Fruit fly (Drosophila melanogaster) whole organism, embryonic: ENCODE measurements around the gene CG5509.

ENCODE experiments used
- Asciz ChIP-seq: fragments of 200-800 bp; sonication (Bioruptor generic); optimal IDR thresholded peaks from 2 replicates; lab custom pipeline; 2017; ENCODE audit warnings: missing biosample characterization, mild to moderate bottlenecking, missing genetic modification characterization, missing genetic modification reagents
- Atf3 ChIP-seq: fragments of 200-800 bp; sonication (Bioruptor generic); optimal IDR thresholded peaks from 3 replicates; lab custom pipeline; 2016; ENCODE audit warnings: missing biosample characterization, missing genetic modification characterization
- Bdp1 ChIP-seq: fragments of 200-800 bp; sonication (Bioruptor generic); optimal IDR thresholded peaks from 3 replicates; lab custom pipeline; 2016; ENCODE audit warnings: missing biosample characterization, missing genetic modification characterization
- Bgb ChIP-seq: fragments of 200-800 bp; sonication (Bioruptor generic); IDR thresholded peaks from 2 replicates; pipeline ENCODE4 v1.3.6; 2022; ENCODE audit warnings: missing biosample characterization, missing genetic modification characterization; ENCODE audit not compliant: partially characterized antibody
- CG11398 ChIP-seq: fragments of 200-800 bp; sonication (Bioruptor generic); optimal IDR thresholded peaks from 2 replicates; lab custom pipeline; 2016; ENCODE audit warnings: missing biosample characterization, missing genetic modification characterization
- CG11456 ChIP-seq: fragments of 200-800 bp; sonication (Bioruptor generic); IDR thresholded peaks from 3 replicates; pipeline ENCODE4 v1.3.6; 2022; ENCODE audit warnings: missing biosample characterization, missing genetic modification characterization
- CG11560 ChIP-seq: fragments of 200-800 bp; sonication (Bioruptor generic); IDR thresholded peaks from 3 replicates; pipeline ENCODE4 v1.3.6; 2022; ENCODE audit warnings: missing biosample characterization, missing genetic modification characterization
- CG12942 ChIP-seq: fragments of 200-800 bp; sonication (Bioruptor generic); optimal IDR thresholded peaks from 3 replicates; lab custom pipeline; 2016; ENCODE audit warnings: missing biosample characterization, missing genetic modification characterization
- CG14441 ChIP-seq: fragments of 200-800 bp; sonication (Bioruptor generic); IDR thresholded peaks from 2 replicates; pipeline ENCODE4 v1.3.6; 2022; ENCODE audit warnings: missing biosample characterization, missing genetic modification characterization
- CG14860 ChIP-seq: fragments of 200-800 bp; sonication (Bioruptor generic); IDR thresholded peaks from 3 replicates; pipeline ENCODE4 v1.3.6; 2022; ENCODE audit warnings: missing biosample characterization, missing genetic modification characterization; ENCODE audit not compliant: partially characterized antibody
- CG17802 ChIP-seq: fragments of 200-800 bp; sonication (Bioruptor generic); optimal IDR thresholded peaks from 2 replicates; lab custom pipeline; 2018; ENCODE audit warnings: missing biosample characterization, mild to moderate bottlenecking, missing genetic modification characterization, moderate library complexity
- CG2202 ChIP-seq: fragments of 200-800 bp; sonication (Bioruptor generic); optimal IDR thresholded peaks from 2 replicates; lab custom pipeline; 2018; ENCODE audit warnings: missing biosample characterization, mild to moderate bottlenecking, missing genetic modification characterization
- CG32767 ChIP-seq: fragments of 200-800 bp; sonication (Bioruptor generic); IDR thresholded peaks from 2 replicates; pipeline ENCODE4 v1.3.6; 2022; ENCODE audit warnings: missing biosample characterization, missing genetic modification characterization
- CG4282 ChIP-seq: fragments of 200-800 bp; sonication (Bioruptor generic); optimal IDR thresholded peaks from 2 replicates; lab custom pipeline; 2016; ENCODE audit warnings: missing biosample characterization, missing genetic modification characterization
- CG4360 ChIP-seq: fragments of 200-800 bp; sonication (Bioruptor generic); IDR thresholded peaks from 2 replicates; pipeline ENCODE4 v1.3.6; 2022; ENCODE audit warnings: missing biosample characterization, missing genetic modification characterization
- CG4707 ChIP-seq: fragments of 200-800 bp; sonication (Bioruptor generic); optimal IDR thresholded peaks from 2 replicates; lab custom pipeline; 2018; ENCODE audit warnings: missing biosample characterization, mild to moderate bottlenecking, missing genetic modification characterization, moderate library complexity
- CG4730 ChIP-seq: fragments of 200-800 bp; sonication (Bioruptor generic); IDR thresholded peaks from 2 replicates; pipeline ENCODE4 v1.3.6; 2022; ENCODE audit warnings: missing biosample characterization, missing genetic modification characterization
- CG5953 ChIP-seq: fragments of 200-800 bp; sonication (Bioruptor generic); IDR thresholded peaks from 2 replicates; pipeline ENCODE4 v1.3.6; 2022; ENCODE audit warnings: missing biosample characterization, missing genetic modification characterization
- CG6254 ChIP-seq: fragments of 200-800 bp; sonication (Bioruptor generic); optimal IDR thresholded peaks from 3 replicates; lab custom pipeline; 2017; ENCODE audit warnings: mild to moderate bottlenecking, missing biosample characterization, missing genetic modification reagents, missing genetic modification characterization
- CG7271 ChIP-seq: fragments of 200-800 bp; sonication (Bioruptor generic); optimal IDR thresholded peaks from 2 replicates; lab custom pipeline; 2018; ENCODE audit warnings: missing biosample characterization, mild to moderate bottlenecking, missing genetic modification characterization, moderate library complexity
- CG8089 ChIP-seq: fragments of 200-800 bp; sonication (Bioruptor generic); optimal IDR thresholded peaks from 3 replicates; lab custom pipeline; 2016; ENCODE audit warnings: missing biosample characterization, missing genetic modification characterization
- CG9932 ChIP-seq: fragments of 200-800 bp; sonication (Bioruptor generic); IDR thresholded peaks from 2 replicates; pipeline ENCODE4 v1.3.6; 2022; ENCODE audit warnings: missing biosample characterization, missing genetic modification characterization
- Dbx ChIP-seq: fragments of 200-800 bp; sonication (Bioruptor generic); IDR thresholded peaks from 3 replicates; pipeline ENCODE4 v1.3.6; 2022; ENCODE audit warnings: missing biosample characterization, missing genetic modification characterization
- ERR ChIP-seq: fragments of 200-800 bp; sonication (Bioruptor generic); optimal IDR thresholded peaks from 2 replicates; lab custom pipeline; 2016; ENCODE audit warnings: missing biosample characterization, missing genetic modification characterization
- H15 ChIP-seq: fragments of 200-800 bp; sonication (Bioruptor generic); IDR thresholded peaks from 3 replicates; pipeline ENCODE4 v1.3.6; 2022; ENCODE audit warnings: missing biosample characterization, missing genetic modification characterization
- Hr3 ChIP-seq: fragments of 200-800 bp; sonication (Bioruptor generic); optimal IDR thresholded peaks from 3 replicates; lab custom pipeline; 2016; ENCODE audit warnings: missing biosample characterization, missing genetic modification characterization
- Hr78 ChIP-seq, 2 experiments: fragments of 200-800 bp in 1 of 2; fragments of >200 bp in 1 of 2; sonication (Bioruptor generic) in 1 of 2; optimal IDR thresholded peaks; 2 replicates each; lab custom pipeline; 2017 to 2019; ENCODE audit warnings: missing biosample characterization in 2 of 2, missing genetic modification characterization in 2 of 2, mild to moderate bottlenecking in 1 of 2, moderate library complexity in 1 of 2
- MBD-R2 ChIP-seq: fragments of 200-800 bp; sonication (Bioruptor generic); IDR thresholded peaks from 2 replicates; pipeline ENCODE4 v1.3.6; 2022; ENCODE audit warnings: missing biosample characterization, missing genetic modification characterization
- Neu2 ChIP-seq: fragments of 200-800 bp; sonication (Bioruptor generic); optimal IDR thresholded peaks from 3 replicates; lab custom pipeline; 2016; ENCODE audit warnings: missing biosample characterization, missing genetic modification characterization, borderline replicate concordance
- NfI ChIP-seq: fragments of 200-800 bp; sonication (Bioruptor generic); optimal IDR thresholded peaks from 3 replicates; lab custom pipeline; 2018; ENCODE audit warnings: missing biosample characterization, mild to moderate bottlenecking, missing genetic modification characterization, moderate library complexity
- Optix ChIP-seq: fragments of 200-800 bp; sonication (Bioruptor generic); IDR thresholded peaks from 3 replicates; pipeline ENCODE4 v1.3.6; 2022; ENCODE audit warnings: missing biosample characterization, missing genetic modification characterization
- Sin3A ChIP-seq: fragments of >200 bp; optimal IDR thresholded peaks from 2 replicates; lab custom pipeline; 2018
- al ChIP-seq: fragments of 200-800 bp; sonication (Bioruptor generic); IDR thresholded peaks from 2 replicates; pipeline ENCODE4 v1.3.6; 2022; ENCODE audit warnings: missing biosample characterization, missing genetic modification characterization
- amos ChIP-seq: fragments of 200-800 bp; sonication (Bioruptor generic); IDR thresholded peaks from 2 replicates; pipeline ENCODE4 v1.3.6; 2022; ENCODE audit warnings: missing biosample characterization, missing genetic modification characterization; ENCODE audit not compliant: partially characterized antibody
- ase ChIP-seq: fragments of 200-800 bp; sonication (Bioruptor generic); IDR thresholded peaks from 3 replicates; pipeline ENCODE4 v1.3.6; 2022; ENCODE audit warnings: missing biosample characterization, missing genetic modification characterization
- az2 ChIP-seq: fragments of 200-800 bp; sonication (Bioruptor generic); optimal IDR thresholded peaks from 3 replicates; lab custom pipeline; 2016; ENCODE audit warnings: missing biosample characterization, missing genetic modification characterization
- danr ChIP-seq: fragments of 200-800 bp; sonication (Bioruptor generic); IDR thresholded peaks from 2 replicates; pipeline ENCODE4 v1.3.6; 2022; ENCODE audit warnings: missing biosample characterization, missing genetic modification characterization
- gsb-n ChIP-seq: fragments of 200-800 bp; sonication (Bioruptor generic); optimal IDR thresholded peaks from 3 replicates; lab custom pipeline; 2018; ENCODE audit warnings: missing biosample characterization, mild to moderate bottlenecking, missing genetic modification characterization
- gt ChIP-seq: fragments of 200-800 bp; sonication (Bioruptor generic); IDR thresholded peaks from 2 replicates; pipeline ENCODE4 v1.3.6; 2022; ENCODE audit warnings: missing biosample characterization, missing genetic modification characterization
- ind ChIP-seq: fragments of 200-800 bp; sonication (Bioruptor generic); optimal IDR thresholded peaks from 3 replicates; lab custom pipeline; 2016; ENCODE audit warnings: missing biosample characterization, missing genetic modification characterization
- lola ChIP-seq, 3 experiments: fragments of >200 bp in 2 of 3; fragments of 200-800 bp in 1 of 3; sonication (Bioruptor generic) in 1 of 3; optimal IDR thresholded peaks; 2 replicates each; lab custom pipeline; 2017 to 2019; ENCODE audit warnings: missing biosample characterization in 3 of 3, missing genetic modification characterization in 3 of 3, mild to moderate bottlenecking in 1 of 3, moderate library complexity in 1 of 3
- nau ChIP-seq: fragments of 200-800 bp; sonication (Bioruptor generic); optimal IDR thresholded peaks from 3 replicates; lab custom pipeline; 2017; ENCODE audit warnings: missing biosample characterization, mild to moderate bottlenecking, missing genetic modification characterization, missing genetic modification reagents
- pfk ChIP-seq: fragments of 200-800 bp; sonication (Bioruptor generic); optimal IDR thresholded peaks from 2 replicates; lab custom pipeline; 2018; ENCODE audit warnings: missing biosample characterization, mild to moderate bottlenecking, missing genetic modification characterization, moderate library complexity
- pho ChIP-seq: fragments of 200-800 bp; sonication (Bioruptor generic); optimal IDR thresholded peaks from 2 replicates; lab custom pipeline; 2016; ENCODE audit warnings: missing biosample characterization, missing genetic modification characterization
- run ChIP-seq: fragments of 200-800 bp; sonication (Bioruptor generic); optimal IDR thresholded peaks from 3 replicates; lab custom pipeline; 2018; ENCODE audit warnings: missing biosample characterization, mild to moderate bottlenecking, missing genetic modification characterization
- seq ChIP-seq: fragments of 200-800 bp; sonication (Bioruptor generic); IDR thresholded peaks from 2 replicates; pipeline ENCODE4 v1.3.6; 2022; ENCODE audit warnings: missing biosample characterization, missing genetic modification characterization
- stc ChIP-seq: fragments of 200-800 bp; sonication (Bioruptor generic); IDR thresholded peaks from 2 replicates; pipeline ENCODE4 v1.3.6; 2022; ENCODE audit warnings: missing biosample characterization, missing genetic modification characterization
- tx ChIP-seq: fragments of 200-800 bp; sonication (Bioruptor generic); optimal IDR thresholded peaks from 2 replicates; lab custom pipeline; 2016; ENCODE audit warnings: missing biosample characterization, missing genetic modification characterization
- wek ChIP-seq: fragments of 200-800 bp; sonication (Bioruptor generic); optimal IDR thresholded peaks from 3 replicates; lab custom pipeline; 2018; ENCODE audit warnings: missing biosample characterization, mild to moderate bottlenecking, missing genetic modification characterization, moderate library complexity
- wor ChIP-seq: fragments of 200-800 bp; sonication (Bioruptor generic); IDR thresholded peaks from 2 replicates; pipeline ENCODE4 v1.3.6; 2022; ENCODE audit warnings: missing biosample characterization, missing genetic modification characterization
- zfh1 ChIP-seq: fragments of 200-800 bp; sonication (Bioruptor generic); IDR thresholded peaks from 3 replicates; pipeline ENCODE4 v1.3.6; 2022; ENCODE audit warnings: missing biosample characterization, missing genetic modification characterization

The CG5509 gene

DNA sequence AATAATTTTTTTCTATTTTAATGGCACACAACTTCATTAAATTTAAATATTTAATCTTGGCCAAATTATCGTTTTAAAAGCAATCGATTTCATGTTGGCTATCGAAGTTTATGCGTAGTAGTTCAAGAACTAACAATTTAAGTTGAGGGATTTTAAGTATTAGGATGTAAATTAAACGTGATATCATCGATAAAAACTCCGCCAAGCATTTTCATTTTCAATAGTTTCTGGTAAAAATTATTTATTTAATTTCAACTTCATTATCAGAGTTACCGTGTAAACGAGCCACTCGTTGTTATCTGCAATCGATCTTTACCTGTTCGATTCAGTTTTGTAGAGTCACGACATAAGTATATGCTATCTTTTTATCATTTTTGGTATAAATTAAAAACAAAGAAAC, 49.3 kb upstream of the CG5509 start (continued):
- TF ChIP-seq Optix (GFP tag; lab: Robert Waterston, UW) (peak; percentile 86), Dbx (GFP tag; lab: Robert Waterston, UW) (peak; percentile 99), lola (GFP tag; optimal IDR thresholded peaks at IDR 0.05; lab: Kevin White, UChicago) (peak in 1 of 3 experiments; percentile 99), CG14860 (GFP tag; lab: Robert Waterston, UW) (no peak), CG9932 (GFP tag; lab: Robert Waterston, UW) (no peak; the same call in 1 of the 2 replicates), MBD-R2 (peak; percentile 94), Hr78 (GFP tag; optimal IDR thresholded peaks at IDR 0.05; lab: Kevin White, UChicago) (peak in 1 of 2 experiments; percentile 89), CG32767 (peak; percentile 93), gsb-n (peak; percentile 98), Neu2 (peak; percentile 86), Atf3 (peak; percentile 92), CG5953 (GFP tag; lab: Robert Waterston, UW) (peak; percentile 94), seq (peak; percentile 97), NfI (GFP tag; lab: Kevin White, UChicago) (peak; percentile 97), CG4730 (GFP tag; lab: Robert Waterston, UW) (peak; percentile 86), danr (GFP tag; lab: Robert Waterston, UW) (peak; percentile 87; the same call in 1 of the 2 replicates), CG4360 (GFP tag; lab: Robert Waterston, UW) (peak; percentile 82), CG6254 (GFP tag; lab: Kevin White, UChicago) (peak; percentile 98), run (tag; lab: Kevin White, UChicago) (peak; percentile 95), Sin3A (lab: Kevin White, UChicago) (no peak), CG8089 (GFP tag; lab: Kevin White, UChicago) (peak; percentile 88), CG11398 (GFP tag; lab: Kevin White, UChicago) (peak; percentile 88), pfk (peak; percentile 76), CG4282 (GFP tag; lab: Kevin White, UChicago) (peak; percentile 76), amos (GFP tag; lab: Robert Waterston, UW) (no peak), CG17802 (tag; lab: Kevin White, UChicago) (peak; percentile 89), CG11560 (tag; lab: Robert Waterston, UW) (peak; percentile 65; the same call in 2 of the 3 replicates), wek (GFP tag; lab: Kevin White, UChicago) (peak; percentile 92), stc (GFP tag; lab: Robert Waterston, UW) (peak; percentile 97), Bdp1 (GFP tag; lab: Kevin White, UChicago) (peak; percentile 86), pho (GFP tag; lab: Kevin White, UChicago) (peak; percentile 91), CG2202 (tag; lab: Kevin White, UChicago) (peak; percentile 97), CG11456 (GFP tag; lab: Robert Waterston, UW) (peak; percentile 93; the same call in 2 of the 3 replicates), Bgb (GFP tag; lab: Robert Waterston, UW) (no peak), CG14441 (GFP tag; lab: Robert Waterston, UW) (peak; percentile 95), CG12942 (GFP tag; lab: Kevin White, UChicago) (peak; percentile 92), zfh1 (peak; percentile 99), Asciz (GFP tag; lab: Kevin White, UChicago) (peak; percentile 98), H15 (GFP tag; lab: Robert Waterston, UW) (peak; percentile 92), gt (peak; percentile 85), ERR (peak; percentile 92), CG7271 (peak; percentile 98), ase (GFP tag; lab: Robert Waterston, UW) (peak; percentile 94), CG4707 (peak; percentile 94), tx (GFP tag; lab: Kevin White, UChicago) (peak; percentile 84), nau (GFP tag; lab: Kevin White, UChicago) (peak; percentile 99), wor (peak; percentile 92), ind (peak; percentile 98), al (GFP tag; lab: Robert Waterston, UW) (peak; percentile 87), Hr3 (GFP tag; lab: Kevin White, UChicago) (peak; percentile 91), az2 (GFP tag; lab: Kevin White, UChicago) (peak; percentile 97)
